Fruit fly (Drosophila melanogaster) whole organism, embryonic: Measurements from ENCODE around the gene Atg14.

ENCODE experiments used
- Atf6 ChIP-seq: fragments of 200-800 bp; sonication (Bioruptor generic); IDR thresholded peaks from 2 replicates; pipeline ENCODE4 v1.3.6; 2022; ENCODE audit warnings: missing biosample characterization, missing genetic modification characterization
- CG14667 ChIP-seq: fragments of 200-800 bp; sonication (Bioruptor generic); IDR thresholded peaks from 2 replicates; pipeline ENCODE4 v1.3.6; 2022; ENCODE audit warnings: missing biosample characterization, missing genetic modification characterization
- CG14710 ChIP-seq: fragments of 200-800 bp; sonication (Bioruptor generic); optimal IDR thresholded peaks from 3 replicates; lab custom pipeline; 2019; ENCODE audit warnings: missing biosample characterization, mild to moderate bottlenecking, missing genetic modification characterization, moderate library complexity
- CG15011 ChIP-seq: fragments of 200-800 bp; sonication (Bioruptor generic); optimal IDR thresholded peaks from 3 replicates; lab custom pipeline; 2018; ENCODE audit warnings: missing biosample characterization, mild to moderate bottlenecking, missing genetic modification characterization
- CG1529 ChIP-seq: fragments of 200-800 bp; sonication (Bioruptor generic); optimal IDR thresholded peaks from 3 replicates; lab custom pipeline; 2018; ENCODE audit warnings: missing biosample characterization, missing genetic modification characterization
- CG16813 ChIP-seq: fragments of 200-800 bp; sonication (Bioruptor generic); IDR thresholded peaks from 3 replicates; pipeline ENCODE4 v1.3.6; 2022; ENCODE audit warnings: missing biosample characterization, missing genetic modification characterization; ENCODE audit not compliant: partially characterized antibody
- CG16815 ChIP-seq: fragments of 200-800 bp; sonication (Bioruptor generic); optimal IDR thresholded peaks from 3 replicates; lab custom pipeline; 2017; ENCODE audit warnings: missing biosample characterization, mild to moderate bottlenecking, missing genetic modification characterization
- CG2116 ChIP-seq: fragments of 200-800 bp; sonication (Bioruptor generic); optimal IDR thresholded peaks from 3 replicates; lab custom pipeline; 2018; ENCODE audit warnings: missing biosample characterization, mild to moderate bottlenecking, missing genetic modification characterization
- CG2712 ChIP-seq: fragments of 200-800 bp; optimal IDR thresholded peaks from 3 replicates; lab custom pipeline; 2019; ENCODE audit warnings: missing biosample characterization, mild to moderate bottlenecking, missing genetic modification characterization, moderate library complexity
- CG32532 ChIP-seq: fragments of 200-800 bp; sonication (Bioruptor generic); IDR thresholded peaks from 2 replicates; pipeline ENCODE4 v1.3.6; 2022; ENCODE audit warnings: missing biosample characterization, missing genetic modification characterization
- CG43689 ChIP-seq: fragments of 200-800 bp; sonication (Bioruptor generic); IDR thresholded peaks from 2 replicates; pipeline ENCODE4 v1.3.6; 2022; ENCODE audit warnings: missing biosample characterization, missing genetic modification characterization
- CG5953 ChIP-seq: fragments of 200-800 bp; sonication (Bioruptor generic); IDR thresholded peaks from 2 replicates; pipeline ENCODE4 v1.3.6; 2022; ENCODE audit warnings: missing biosample characterization, missing genetic modification characterization
- CG6813 ChIP-seq: fragments of 200-800 bp; sonication (Bioruptor generic); optimal IDR thresholded peaks from 2 replicates; lab custom pipeline; 2017; ENCODE audit warnings: missing biosample characterization, missing genetic modification characterization, mild to moderate bottlenecking, moderate library complexity, missing genetic modification reagents
- CG8281 ChIP-seq: fragments of 200-800 bp; sonication (Bioruptor generic); optimal IDR thresholded peaks from 2 replicates; lab custom pipeline; 2018; ENCODE audit warnings: missing biosample characterization, mild to moderate bottlenecking, missing genetic modification characterization, moderate library complexity
- CG9797 ChIP-seq: fragments of 200-800 bp; sonication (Bioruptor generic); optimal IDR thresholded peaks from 3 replicates; lab custom pipeline; 2018; ENCODE audit warnings: missing biosample characterization, mild to moderate bottlenecking, missing genetic modification characterization
- Camta ChIP-seq: fragments of 200-800 bp; sonication (Bioruptor generic); optimal IDR thresholded peaks from 2 replicates; lab custom pipeline; 2016; ENCODE audit warnings: missing biosample characterization, missing genetic modification characterization
- Dbx ChIP-seq: fragments of 200-800 bp; sonication (Bioruptor generic); IDR thresholded peaks from 3 replicates; pipeline ENCODE4 v1.3.6; 2022; ENCODE audit warnings: missing biosample characterization, missing genetic modification characterization
- Dek ChIP-seq: fragments of 200-800 bp; sonication (Bioruptor generic); optimal IDR thresholded peaks from 3 replicates; lab custom pipeline; 2019; ENCODE audit warnings: missing biosample characterization, mild to moderate bottlenecking, missing genetic modification characterization, moderate library complexity
- Dll ChIP-seq: fragments of 200-800 bp; sonication (Bioruptor generic); IDR thresholded peaks from 4 replicates; pipeline ENCODE4 v1.3.6; 2022; ENCODE audit warnings: missing biosample characterization, missing genetic modification characterization; ENCODE audit not compliant: partially characterized antibody
- Fer3 ChIP-seq: fragments of 200-800 bp; sonication (Bioruptor generic); optimal IDR thresholded peaks from 2 replicates; lab custom pipeline; 2018; ENCODE audit warnings: missing biosample characterization, mild to moderate bottlenecking, missing genetic modification characterization, moderate library complexity
- HmgZ ChIP-seq: fragments of 200-800 bp; sonication (Bioruptor generic); optimal IDR thresholded peaks from 2 replicates; lab custom pipeline; 2018; ENCODE audit warnings: missing biosample characterization, mild to moderate bottlenecking, missing genetic modification characterization
- Hr51 ChIP-seq, 2 experiments: fragments of 200-800 bp; sonication (Bioruptor generic); optimal IDR thresholded peaks; 2 replicates in 1 of 2; 3 replicates in 1 of 2; lab custom pipeline; 2016 to 2018; ENCODE audit warnings: missing biosample characterization in 2 of 2, missing genetic modification characterization in 2 of 2, mild to moderate bottlenecking in 1 of 2, moderate library complexity in 1 of 2
- Hr78 ChIP-seq, 2 experiments: fragments of 200-800 bp in 1 of 2; fragments of >200 bp in 1 of 2; sonication (Bioruptor generic) in 1 of 2; optimal IDR thresholded peaks; 2 replicates each; lab custom pipeline; 2017 to 2019; ENCODE audit warnings: missing biosample characterization in 2 of 2, missing genetic modification characterization in 2 of 2, mild to moderate bottlenecking in 1 of 2, moderate library complexity in 1 of 2
- MESR4 ChIP-seq: fragments of 200-800 bp; sonication (Bioruptor generic); optimal IDR thresholded peaks from 2 replicates; lab custom pipeline; 2018; ENCODE audit warnings: missing biosample characterization, mild to moderate bottlenecking, missing genetic modification characterization, moderate library complexity
- NfI ChIP-seq: fragments of 200-800 bp; sonication (Bioruptor generic); optimal IDR thresholded peaks from 3 replicates; lab custom pipeline; 2018; ENCODE audit warnings: missing biosample characterization, mild to moderate bottlenecking, missing genetic modification characterization, moderate library complexity
- Scr ChIP-seq: fragments of 200-800 bp; sonication (Bioruptor generic); IDR thresholded peaks from 2 replicates; pipeline ENCODE4 v1.3.6; 2022; ENCODE audit warnings: missing biosample characterization, missing genetic modification characterization; ENCODE audit not compliant: partially characterized antibody
- Sox100B ChIP-seq: fragments of 200-800 bp; sonication (Bioruptor generic); optimal IDR thresholded peaks from 3 replicates; lab custom pipeline; 2018; ENCODE audit warnings: missing biosample characterization, mild to moderate bottlenecking, missing genetic modification characterization
- TFAM ChIP-seq: fragments of 200-800 bp; sonication (Bioruptor generic); optimal IDR thresholded peaks from 2 replicates; lab custom pipeline; 2017; ENCODE audit warnings: missing biosample characterization, missing genetic modification characterization, inconsistent platforms
- aop ChIP-seq: fragments of 200-800 bp; sonication (Bioruptor generic); IDR thresholded peaks from 2 replicates; pipeline ENCODE4 v1.3.6; 2022; ENCODE audit warnings: missing biosample characterization, missing genetic modification characterization
- ara ChIP-seq: fragments of 200-800 bp; sonication (Bioruptor generic); IDR thresholded peaks from 2 replicates; pipeline ENCODE4 v1.3.6; 2022; ENCODE audit warnings: missing biosample characterization, missing genetic modification characterization
- gro ChIP-seq: fragments of 200-800 bp; sonication (Bioruptor generic); optimal IDR thresholded peaks from 2 replicates; lab custom pipeline; 2016; ENCODE audit warnings: missing biosample characterization, missing genetic modification characterization
- klu ChIP-seq: fragments of 200-800 bp; sonication (Bioruptor generic); IDR thresholded peaks from 2 replicates; pipeline ENCODE4 v1.3.6; 2022; ENCODE audit warnings: missing biosample characterization, missing genetic modification characterization
- knrl ChIP-seq: fragments of 200-800 bp; sonication (Bioruptor generic); IDR thresholded peaks from 3 replicates; pipeline ENCODE4 v1.3.6; 2022; ENCODE audit warnings: missing biosample characterization, missing genetic modification characterization; ENCODE audit not compliant: partially characterized antibody
- nau ChIP-seq: fragments of 200-800 bp; sonication (Bioruptor generic); optimal IDR thresholded peaks from 3 replicates; lab custom pipeline; 2017; ENCODE audit warnings: missing biosample characterization, mild to moderate bottlenecking, missing genetic modification characterization, missing genetic modification reagents
- otp ChIP-seq: fragments of 200-800 bp; sonication (Bioruptor generic); IDR thresholded peaks from 3 replicates; pipeline ENCODE4, ENCODE4 v1.3.6; 2022; ENCODE audit warnings: missing biosample characterization, missing genetic modification characterization
- pb ChIP-seq: fragments of 200-800 bp; sonication (Bioruptor generic); optimal IDR thresholded peaks from 3 replicates; lab custom pipeline; 2016; ENCODE audit warnings: missing biosample characterization, missing genetic modification characterization
- prd ChIP-seq, 3 experiments: fragments of >200 bp in 2 of 3; fragments of 200-800 bp in 1 of 3; sonication (Bioruptor generic) in 1 of 3; optimal IDR thresholded peaks in 2 of 3; IDR thresholded peaks in 1 of 3; 2 replicates in 2 of 3; 3 replicates in 1 of 3; pipeline versions ENCODE4 v1.3.6 to Lab custom; 2017 to 2022; ENCODE audit warnings: missing biosample characterization in 1 of 3, missing genetic modification characterization in 1 of 3
- psq ChIP-seq: fragments of 200-800 bp; sonication (Bioruptor generic); optimal IDR thresholded peaks from 2 replicates; lab custom pipeline; 2017; ENCODE audit warnings: missing biosample characterization, missing genetic modification characterization
- pzg ChIP-seq: fragments of 200-800 bp; sonication (Bioruptor generic); optimal IDR thresholded peaks from 3 replicates; lab custom pipeline; 2018; ENCODE audit warnings: missing biosample characterization, mild to moderate bottlenecking, missing genetic modification characterization, moderate library complexity
- rib ChIP-seq: fragments of 200-800 bp; sonication (Bioruptor generic); IDR thresholded peaks from 2 replicates; pipeline ENCODE4 v1.3.6; 2022; ENCODE audit warnings: missing biosample characterization, missing genetic modification characterization
- row ChIP-seq: fragments of 200-800 bp; sonication (Bioruptor generic); IDR thresholded peaks from 3 replicates; pipeline ENCODE4 v1.3.6; 2022; ENCODE audit warnings: missing biosample characterization, missing genetic modification characterization
- sens ChIP-seq: fragments of 200-800 bp; sonication (Bioruptor generic); peaks from one replicate; lab custom pipeline; 2016; ENCODE audit warnings: missing biosample characterization, missing genetic modification characterization
- sisA ChIP-seq: fragments of 200-800 bp; sonication (Bioruptor generic); IDR thresholded peaks from 2 replicates; pipeline ENCODE4 v1.3.6; 2022; ENCODE audit warnings: missing biosample characterization, missing genetic modification characterization
- sna ChIP-seq: fragments of 200-800 bp; sonication (Bioruptor generic); IDR thresholded peaks from 2 replicates; pipeline ENCODE4 v1.3.6; 2022; ENCODE audit warnings: missing biosample characterization, missing genetic modification characterization; ENCODE audit not compliant: partially characterized antibody
- tin ChIP-seq: fragments of 200-800 bp; sonication (Bioruptor generic); optimal IDR thresholded peaks from 3 replicates; lab custom pipeline; 2016; ENCODE audit warnings: missing biosample characterization, missing genetic modification characterization
- ttk ChIP-seq: fragments of 200-800 bp; sonication (Bioruptor generic); IDR thresholded peaks from 2 replicates; pipeline ENCODE4 v2.1.2; 2022; ENCODE audit warnings: missing biosample characterization, missing genetic modification characterization
- vfl ChIP-seq: fragments of 200-800 bp; sonication (Bioruptor generic); optimal IDR thresholded peaks from 2 replicates; lab custom pipeline; 2016; ENCODE audit warnings: missing biosample characterization, missing genetic modification characterization
- wdn ChIP-seq: fragments of 200-800 bp; sonication (Bioruptor generic); IDR thresholded peaks from 2 replicates; pipeline ENCODE4 v1.3.6; 2022; ENCODE audit warnings: missing biosample characterization, missing genetic modification characterization
- wor ChIP-seq: fragments of 200-800 bp; sonication (Bioruptor generic); IDR thresholded peaks from 2 replicates; pipeline ENCODE4 v1.3.6; 2022; ENCODE audit warnings: missing biosample characterization, missing genetic modification characterization

The Atg14 gene

dm6 chr3R:29124128-29124527 is 7.9 kb downstream of the Atg14 start (continued):
- TF ChIP-seq MESR4 (GFP tag; lab: Kevin White, UChicago): no peak
- peak; percentile 61; the same call in 1 of the 3 replicates for TF ChIP-seq otp
- no peak for TF ChIP-seq CG9797 (GFP tag; lab: Kevin White, UChicago)
- peak; percentile 72 for TF ChIP-seq wdn
- TF ChIP-seq CG15011: no peak
- peak; percentile 79 for TF ChIP-seq sisA
- TF ChIP-seq HmgZ (tag; lab: Kevin White, UChicago): no peak
- no peak for TF ChIP-seq psq (GFP tag; lab: Kevin White, UChicago)
- peak; percentile 72 for TF ChIP-seq CG14667 (GFP tag; lab: Robert Waterston, UW)
- peak in 1 of 2 experiments; percentile 26 for TF ChIP-seq Hr51 (GFP tag; optimal IDR thresholded peaks at IDR 0.05; lab: Kevin White, UChicago)
- TF ChIP-seq sens (GFP tag; lab: Kevin White, UChicago): peak; percentile 92
- no peak for TF ChIP-seq wor (GFP tag; lab: Robert Waterston, UW)
- TF ChIP-seq CG32532 (GFP tag; lab: Robert Waterston, UW): peak; percentile 78
- peak; percentile 32 for TF ChIP-seq tin (GFP tag; lab: Kevin White, UChicago)
- peak; percentile 38 for TF ChIP-seq Camta (GFP tag; lab: Kevin White, UChicago)
- TF ChIP-seq sna: no peak
- peak; percentile 54 for TF ChIP-seq CG16815 (GFP tag; lab: Kevin White, UChicago)
- peak; percentile 5 for TF ChIP-seq CG8281 (tag; lab: Kevin White, UChicago)
- TF ChIP-seq vfl (GFP tag; lab: Kevin White, UChicago): no peak
- 0 out of 2 replicates have a peak, but pooled peaks have one; percentile 42 for TF ChIP-seq klu (GFP tag; lab: Robert Waterston, UW)
- peak; percentile 77 for TF ChIP-seq row (GFP tag; lab: Robert Waterston, UW)
- peak; percentile 24 for TF ChIP-seq Sox100B (GFP tag; lab: Kevin White, UChicago)
- TF ChIP-seq CG14710 (tag; lab: Kevin White, UChicago): peak; percentile 32
- peak; percentile 69 for TF ChIP-seq Fer3
- peak; percentile 82 for TF ChIP-seq ara
- TF ChIP-seq Scr (GFP tag; lab: Robert Waterston, UW): no peak
- peak; percentile 34 for TF ChIP-seq CG1529
- TF ChIP-seq aop: no peak
- no peak for TF ChIP-seq pzg (GFP tag; lab: Kevin White, UChicago)
- TF ChIP-seq CG6813 (GFP tag; lab: Kevin White, UChicago): peak; percentile 38
- peak; percentile 48; the same call in 1 of the 2 replicates for TF ChIP-seq Atf6 (GFP tag; lab: Robert Waterston, UW)
- TF ChIP-seq Hr78 (GFP tag; optimal IDR thresholded peaks at IDR 0.05; lab: Kevin White, UChicago): no peak
- TF ChIP-seq CG2712 (tag; lab: Kevin White, UChicago): peak; percentile 70
- TF ChIP-seq ttk (GFP tag; lab: Robert Waterston, UW): peak; percentile 73
- no peak for TF ChIP-seq prd (optimal IDR thresholded peaks at IDR 0.05; lab: Kevin White, UChicago)
- TF ChIP-seq prd (GFP tag; IDR thresholded peaks at IDR 0.05; lab: Robert Waterston, UW): peak; percentile 90
- TF ChIP-seq CG5953 (GFP tag; lab: Robert Waterston, UW): peak; percentile 41; the same call in 1 of the 2 replicates
- TF ChIP-seq NfI (GFP tag; lab: Kevin White, UChicago): peak; percentile 58
- TF ChIP-seq CG16813 (GFP tag; lab: Robert Waterston, UW): no peak
- no peak for TF ChIP-seq CG2116 (GFP tag; lab: Kevin White, UChicago)
- TF ChIP-seq Dll (GFP tag; lab: Robert Waterston, UW): no peak
- peak; percentile 35 for TF ChIP-seq gro (GFP tag; lab: Kevin White, UChicago)
- TF ChIP-seq TFAM (GFP tag; lab: Kevin White, UChicago): no peak
- TF ChIP-seq pb: peak; percentile 64
- TF ChIP-seq CG43689: 0 out of 2 replicates have a peak, but pooled peaks have one; percentile 16
- no peak for TF ChIP-seq knrl (GFP tag; lab: Robert Waterston, UW)
- TF ChIP-seq Dbx: peak; percentile 68; the same call in 2 of the 3 replicates
- TF ChIP-seq Dek (tag; lab: Kevin White, UChicago): peak; percentile 32
- no peak for TF ChIP-seq rib (GFP tag; lab: Robert Waterston, UW)
- no peak for TF ChIP-seq nau (GFP tag; lab: Kevin White, UChicago)
